Fruit fly (Drosophila melanogaster): ENCODE data around the gene Septin4.

The Septin4 gene

dm6 chrX:16664405-16665064 is 30.4 kb downstream of the Septin4 start, which contains the start of gene CG15865:
CG15865 (minus strand) TSS chrX:16664455.
- TF ChIP-seq Ets65A (GFP tag) (peak; percentile 79), wek (GFP tag; optimal IDR thresholded peaks at IDR 0.05) (no peak), exex (tag; optimal IDR thresholded peaks at IDR 0.05) (peak; percentile 0), sens (GFP tag) (peak; percentile 64), unpg (GFP tag; optimal IDR thresholded peaks at IDR 0.05) (no peak), Med (GFP tag) (peak; percentile 28), CG17385 (GFP tag; optimal IDR thresholded peaks at IDR 0.05) (no peak), chm (GFP tag; IDR thresholded peaks at IDR 0.05) (no peak), fd64A (GFP tag; optimal IDR thresholded peaks at IDR 0.05) (no peak), Ptx1 (GFP tag; IDR thresholded peaks at IDR 0.05) (no peak), Sox102F (GFP tag; optimal IDR thresholded peaks at IDR 0.05) (no peak), knrl (GFP tag; IDR thresholded peaks at IDR 0.05; ENCODE audit: partially characterized antibody) (no peak), CG6791 (GFP tag; IDR thresholded peaks at IDR 0.05; ENCODE audit: partially characterized antibody) (no peak), Nf-YB (GFP tag; optimal IDR thresholded peaks at IDR 0.05) (no peak)

DNA sequence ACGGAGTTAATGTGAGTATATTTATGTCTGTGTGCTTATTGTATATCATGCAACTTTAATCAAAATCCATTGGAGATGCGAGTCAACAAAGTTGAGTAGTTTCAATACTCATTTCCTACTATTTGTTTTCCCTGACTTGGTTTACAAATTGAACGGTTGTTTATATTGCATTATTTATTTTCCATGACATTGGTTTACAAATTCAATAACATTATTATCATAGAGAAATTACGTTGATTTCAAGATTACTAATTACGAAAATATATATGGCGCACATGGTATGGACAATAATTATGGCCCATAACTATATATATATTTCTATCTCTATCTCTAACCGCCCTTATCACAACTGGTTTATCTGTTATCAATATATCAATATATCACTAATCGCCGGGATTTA is 34.3 kb downstream of the Septin4 start:
- TF ChIP-seq Xrp1 (GFP tag; IDR thresholded peaks at IDR 0.05), result 0 out of 2 replicates have a peak, but pooled peaks have one; percentile 8
- TF ChIP-seq CG2712 (tag; optimal IDR thresholded peaks at IDR 0.05), result no peak
- TF ChIP-seq sens (GFP tag), result peak; percentile 53
- peak; percentile 5 for TF ChIP-seq CG33557 (GFP tag; optimal IDR thresholded peaks at IDR 0.05)
- TF ChIP-seq YL-1 (GFP tag; optimal IDR thresholded peaks at IDR 0.05), result no peak
- peak; percentile 22 for TF ChIP-seq dmrt11E (tag; optimal IDR thresholded peaks at IDR 0.05)
- TF ChIP-seq CG15696 (tag; optimal IDR thresholded peaks at IDR 0.05), result peak; percentile 53

dm6 chrX:16655724-16656235 is 39.2 kb downstream of the Septin4 start:
- no peak for TF ChIP-seq CG18764 (GFP tag; optimal IDR thresholded peaks at IDR 0.05)
- no peak for TF ChIP-seq Bdp1 (GFP tag; optimal IDR thresholded peaks at IDR 0.05)
- no peak for TF ChIP-seq CG12236 (GFP tag; optimal IDR thresholded peaks at IDR 0.05)
- peak; percentile 97 for TF ChIP-seq Elba2 (GFP tag; optimal IDR thresholded peaks at IDR 0.05)
- TF ChIP-seq unc-4 (GFP tag; IDR thresholded peaks at IDR 0.05; ENCODE audit: partially characterized antibody), result no peak
- no peak for TF ChIP-seq en (GFP tag; optimal IDR thresholded peaks at IDR 0.05)
- no peak for TF ChIP-seq Mad (GFP tag; optimal IDR thresholded peaks at IDR 0.05)
- TF ChIP-seq CG8089 (GFP tag; optimal IDR thresholded peaks at IDR 0.05), result no peak
- no peak for TF ChIP-seq pum (GFP tag; optimal IDR thresholded peaks at IDR 0.05)
- TF ChIP-seq CG13894 (tag; optimal IDR thresholded peaks at IDR 0.05), result peak; percentile 67
- TF ChIP-seq ind (GFP tag; optimal IDR thresholded peaks at IDR 0.05), result no peak
- no peak for TF ChIP-seq HLH54F (GFP tag; optimal IDR thresholded peaks at IDR 0.05)
- no peak for TF ChIP-seq HHEX (GFP tag; optimal IDR thresholded peaks at IDR 0.05)
- no peak for TF ChIP-seq Oaz (GFP tag; IDR thresholded peaks at IDR 0.05)
- TF ChIP-seq Doc3 (GFP tag; IDR thresholded peaks at IDR 0.05; ENCODE audit: partially characterized antibody), result no peak
- TF ChIP-seq onecut (GFP tag; IDR thresholded peaks at IDR 0.05), result no peak
- no peak for TF ChIP-seq CG3281 (GFP tag; optimal IDR thresholded peaks at IDR 0.05)
- peak; percentile 59 for TF ChIP-seq CG7987 (GFP tag; optimal IDR thresholded peaks at IDR 0.05)
- TF ChIP-seq CG14014 (GFP tag; IDR thresholded peaks at IDR 0.05), result no peak
- no peak for TF ChIP-seq ftz-f1 (GFP tag; optimal IDR thresholded peaks at IDR 0.05)
- TF ChIP-seq CG4404 (GFP tag; IDR thresholded peaks at IDR 0.05), result no peak
- no peak for TF ChIP-seq Camta (GFP tag; optimal IDR thresholded peaks at IDR 0.05)
- peak; percentile 29 for TF ChIP-seq her (GFP tag; optimal IDR thresholded peaks at IDR 0.05)
- no peak for TF ChIP-seq scrt (GFP tag; optimal IDR thresholded peaks at IDR 0.05)
- TF ChIP-seq hth (optimal IDR thresholded peaks at IDR 0.05), result no peak
- no peak for TF ChIP-seq CG7372 (GFP tag; IDR thresholded peaks at IDR 0.05)
- TF ChIP-seq row (GFP tag; IDR thresholded peaks at IDR 0.05), result 0 out of 3 replicates have a peak, but pooled peaks have one; percentile 19
- TF ChIP-seq odd (GFP tag; optimal IDR thresholded peaks at IDR 0.05), result no peak
- TF ChIP-seq CG3838 (GFP tag; optimal IDR thresholded peaks at IDR 0.05), result no peak

Data from whole organism, embryonic.